Worm (Caenorhabditis elegans) whole organism, midembryonic: Measurements from ENCODE around the gene srh-97.

Experiments
- T22C8.4 ChIP-seq: fragments of 200-800 bp; sonication (Bioruptor generic); IDR thresholded peaks from 2 replicates; pipeline ENCODE4 v1.3.6; 2022; ENCODE audit warnings: missing genetic modification characterization, missing compliant biosample characterization
- cog-1 ChIP-seq: sonication (generic microtip); optimal IDR thresholded peaks from 2 replicates; lab custom pipeline; 2016; ENCODE audit warnings: missing genetic modification characterization, missing compliant biosample characterization
- flt-1 ChIP-seq: fragments of 200-800 bp; sonication (Bioruptor generic); IDR thresholded peaks from 2 replicates; pipeline ENCODE4 v1.3.6; 2022; ENCODE audit warnings: missing genetic modification characterization, missing compliant biosample characterization
- klf-2 ChIP-seq: fragments of 200-800 bp; sonication (Bioruptor generic); conservative IDR thresholded peaks from 2 replicates; pipeline ENCODE4 v1.3.6; 2022; ENCODE audit warnings: missing genetic modification reagents, missing genetic modification characterization, missing compliant biosample characterization
- med-1 ChIP-seq: sonication (generic microtip); optimal IDR thresholded peaks from 2 replicates; lab custom pipeline; 2017; ENCODE audit warnings: missing genetic modification characterization, mild to moderate bottlenecking, missing compliant biosample characterization, antibody characterized with exemption, missing genetic modification reagents; ENCODE audit not compliant: insufficient read depth
- ref-1 ChIP-seq: fragments of 200-800 bp; sonication (Bioruptor generic); conservative IDR thresholded peaks from 2 replicates; pipeline ENCODE4 v1.3.6; 2022; ENCODE audit warnings: missing genetic modification reagents, missing genetic modification characterization, missing compliant biosample characterization
- tab-1 ChIP-seq: fragments of 200-800 bp; sonication (Bioruptor generic); IDR thresholded peaks from 2 replicates; pipeline ENCODE4 v1.3.6; 2022; ENCODE audit warnings: missing genetic modification characterization, missing compliant biosample characterization
- ztf-23 ChIP-seq: fragments of 200-800 bp; sonication (Bioruptor generic); IDR thresholded peaks from 2 replicates; pipeline ENCODE4 v1.3.6; 2022; ENCODE audit warnings: missing genetic modification reagents, missing genetic modification characterization, missing compliant biosample characterization
- ztf-29 ChIP-seq: fragments of 200-800 bp; sonication (Bioruptor generic); IDR thresholded peaks from 2 replicates; pipeline ENCODE4 v1.3.6; 2022; ENCODE audit warnings: missing genetic modification reagents, missing genetic modification characterization, missing compliant biosample characterization

Gene srh-97

ce11 chrV:17064676-17065075 lies 47.8 kb downstream of the srh-97 start, which contains the start of gene srh-255:
TSS of gene srh-255 (plus strand) at chrV:17064976.
- TF ChIP-seq cog-1 (tag; lab: Kevin White, UChicago), result no peak
- no peak for TF ChIP-seq flt-1 (GFP tag; lab: Robert Waterston, UW)
- TF ChIP-seq med-1, result no peak
- no peak for TF ChIP-seq tab-1

- TF ChIP-seq klf-2 (no peak), cog-1 (tag; lab: Kevin White, UChicago) (no peak), med-1 (no peak), tab-1 (no peak), T22C8.4 (GFP tag; lab: Robert Waterston, UW) (no peak), ztf-29 (no peak), ztf-23 (GFP tag; lab: Robert Waterston, UW) (no peak)
These were observed 49.7 kb downstream of the srh-97 start for ce11 chrV:17066634-17067033.

ce11 chrV:17068839-17069238 lies 52.0 kb downstream of the srh-97 start, which contains the start of gene T05E12.8:
TSS of gene T05E12.8 (plus strand) at chrV:17069139.
- TF ChIP-seq cog-1 (tag; lab: Kevin White, UChicago) (no peak), klf-2 (no peak), tab-1 (no peak), flt-1 (GFP tag; lab: Robert Waterston, UW) (no peak), T22C8.4 (GFP tag; lab: Robert Waterston, UW) (no peak), ztf-23 (GFP tag; lab: Robert Waterston, UW) (no peak), med-1 (no peak), ztf-29 (no peak), ref-1 (GFP tag; lab: Robert Waterston, UW) (no peak)
